Fruit fly (Drosophila melanogaster) whole organism, adult: ENCODE data around the gene aly.

Experiments used
- CG11617 ChIP-seq: fragments of 200-800 bp; sonication (Bioruptor generic); optimal IDR thresholded peaks from 2 replicates; lab custom pipeline; 2017; ENCODE audit warnings: mild to moderate bottlenecking, missing biosample characterization, missing genetic modification reagents, missing genetic modification characterization
- CG12768 ChIP-seq: fragments of 200-800 bp; sonication (Bioruptor generic); optimal IDR thresholded peaks from 2 replicates; lab custom pipeline; 2017; ENCODE audit warnings: missing biosample characterization, missing genetic modification characterization, mild to moderate bottlenecking, moderate library complexity, missing genetic modification reagents
- CG14711 ChIP-seq: fragments of 200-800 bp; sonication (Bioruptor generic); optimal IDR thresholded peaks from 2 replicates; lab custom pipeline; 2018; ENCODE audit warnings: missing biosample characterization, mild to moderate bottlenecking, missing genetic modification characterization, moderate library complexity
- CG1620 ChIP-seq: fragments of 200-800 bp; sonication (Bioruptor generic); optimal IDR thresholded peaks from 2 replicates; lab custom pipeline; 2016; ENCODE audit warnings: missing biosample characterization, missing genetic modification characterization
- CG33017 ChIP-seq: fragments of 200-800 bp; sonication (Bioruptor generic); optimal IDR thresholded peaks from 2 replicates; lab custom pipeline; 2018; ENCODE audit warnings: missing biosample characterization, mild to moderate bottlenecking, missing genetic modification characterization, moderate library complexity
- CG5204 ChIP-seq: fragments of 200-800 bp; sonication (Bioruptor generic); optimal IDR thresholded peaks from 2 replicates; lab custom pipeline; 2016; ENCODE audit warnings: missing biosample characterization, missing genetic modification characterization
- CG7045 ChIP-seq: fragments of 200-800 bp; sonication (Bioruptor generic); optimal IDR thresholded peaks from 2 replicates; lab custom pipeline; 2017; ENCODE audit warnings: missing biosample characterization, mild to moderate bottlenecking, missing genetic modification characterization
- CG7101 ChIP-seq: fragments of 200-800 bp; sonication (Bioruptor generic); optimal IDR thresholded peaks from 2 replicates; lab custom pipeline; 2018; ENCODE audit warnings: missing biosample characterization, mild to moderate bottlenecking, missing genetic modification characterization, moderate library complexity
- Clk ChIP-seq: fragments of 200-800 bp; sonication (Bioruptor generic); optimal IDR thresholded peaks from 2 replicates; lab custom pipeline; 2017; ENCODE audit warnings: missing biosample characterization, missing genetic modification characterization
- Crg-1 ChIP-seq: fragments of 200-800 bp; sonication (Bioruptor generic); optimal IDR thresholded peaks from 2 replicates; lab custom pipeline; 2016; ENCODE audit warnings: missing biosample characterization, missing genetic modification characterization
- Hr96 ChIP-seq: fragments of 200-800 bp; sonication (Bioruptor generic); optimal IDR thresholded peaks from 2 replicates; lab custom pipeline; 2016; ENCODE audit warnings: missing biosample characterization, missing genetic modification characterization
- Mnt ChIP-seq: fragments of 200-800 bp; sonication (Bioruptor generic); optimal IDR thresholded peaks from 2 replicates; lab custom pipeline; 2016; ENCODE audit warnings: missing biosample characterization, mild to moderate bottlenecking, missing genetic modification characterization
- bab1 ChIP-seq: fragments of 200-800 bp; sonication (Bioruptor generic); optimal IDR thresholded peaks from 3 replicates; lab custom pipeline; 2019; ENCODE audit warnings: missing biosample characterization, mild to moderate bottlenecking, missing genetic modification characterization, moderate library complexity
- cic ChIP-seq: fragments of 200-800 bp; sonication (Bioruptor generic); optimal IDR thresholded peaks from 2 replicates; lab custom pipeline; 2017; ENCODE audit warnings: missing biosample characterization, mild to moderate bottlenecking, missing genetic modification characterization, moderate library complexity
- cnc ChIP-seq, 2 experiments: fragments of >200 bp; optimal IDR thresholded peaks; 2 replicates each; lab custom pipeline; 2017
- kay ChIP-seq: fragments of 200-800 bp; sonication (Bioruptor generic); peaks from one replicate; lab custom pipeline; 2016; ENCODE audit warnings: missing biosample characterization, missing genetic modification characterization, borderline replicate concordance
- ovo ChIP-seq: fragments of 200-800 bp; sonication (Bioruptor generic); optimal IDR thresholded peaks from 2 replicates; lab custom pipeline; 2016; ENCODE audit warnings: missing biosample characterization, missing genetic modification characterization
- pad ChIP-seq: fragments of 200-800 bp; sonication (Bioruptor generic); optimal IDR thresholded peaks from 3 replicates; lab custom pipeline; 2017; ENCODE audit warnings: missing biosample characterization, missing genetic modification characterization, mild to moderate bottlenecking, moderate library complexity, missing genetic modification reagents
- tj ChIP-seq: fragments of 200-800 bp; sonication (Bioruptor generic); optimal IDR thresholded peaks from 3 replicates; lab custom pipeline; 2017; ENCODE audit warnings: missing biosample characterization, mild to moderate bottlenecking, missing genetic modification characterization, moderate library complexity
- toe ChIP-seq: fragments of 200-800 bp; sonication (Bioruptor generic); optimal IDR thresholded peaks from 2 replicates; lab custom pipeline; 2016; ENCODE audit warnings: missing biosample characterization, missing genetic modification characterization

The aly gene

DNA sequence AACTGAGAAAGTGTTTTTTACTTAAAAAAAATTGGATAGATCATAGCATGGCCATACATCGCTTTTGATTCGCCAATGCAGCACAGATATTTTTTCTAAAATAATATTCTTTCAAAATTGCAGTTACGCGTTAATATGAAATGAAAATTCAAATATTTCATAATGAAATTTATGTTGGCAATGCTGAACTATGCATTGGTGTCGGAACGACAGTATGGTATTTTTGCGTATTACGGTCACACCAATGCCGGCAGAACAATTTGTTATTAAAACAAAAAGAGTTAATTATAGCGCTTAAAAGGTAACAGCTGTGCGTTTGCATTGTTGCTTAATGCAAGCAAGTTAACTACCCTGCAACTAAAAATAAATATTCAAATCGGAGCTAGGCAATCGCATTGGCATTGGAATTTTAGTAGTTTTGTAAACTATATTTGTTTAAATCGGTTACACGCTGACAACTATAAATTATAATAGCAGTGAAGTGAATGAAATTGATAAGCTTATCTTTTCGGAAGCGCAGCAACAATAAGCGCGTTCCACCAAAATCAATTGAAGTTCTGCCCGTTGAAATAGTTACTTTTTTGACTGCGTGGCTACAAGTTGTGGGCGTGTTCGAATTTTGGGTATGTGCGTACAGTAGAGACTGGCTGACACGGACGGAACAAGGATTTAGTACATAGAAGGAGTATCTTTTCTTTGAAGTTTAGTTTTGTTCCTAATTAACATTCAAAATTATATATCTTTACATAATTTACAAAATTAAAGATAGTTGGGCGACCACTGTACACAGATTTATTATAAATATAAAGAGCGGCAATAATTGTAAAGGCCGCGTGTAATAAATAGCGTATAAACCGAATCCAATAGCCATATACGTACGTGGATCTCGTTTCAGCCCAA, 16.1 kb upstream of the aly start, which contains the start of gene Prx4:
Prx4 (plus strand) TSS at position 210 of the 900 bp plus-strand sequence.
- TF ChIP-seq cic (GFP tag; lab: Kevin White, UChicago) (peak; percentile 69), cnc (optimal IDR thresholded peaks at IDR 0.05; lab: Kevin White, UChicago) (no peak), CG11617 (GFP tag; lab: Kevin White, UChicago) (peak; percentile 34), CG7101 (peak; percentile 74), CG5204 (no peak), kay (GFP tag; lab: Kevin White, UChicago) (peak; percentile 68), CG1620 (GFP tag; lab: Kevin White, UChicago) (no peak), CG33017 (tag; lab: Kevin White, UChicago) (peak; percentile 82), Crg-1 (peak; percentile 30), bab1 (GFP tag; lab: Kevin White, UChicago) (peak; percentile 77), CG14711 (peak; percentile 75), Mnt (GFP tag; lab: Kevin White, UChicago) (no peak)

DNA sequence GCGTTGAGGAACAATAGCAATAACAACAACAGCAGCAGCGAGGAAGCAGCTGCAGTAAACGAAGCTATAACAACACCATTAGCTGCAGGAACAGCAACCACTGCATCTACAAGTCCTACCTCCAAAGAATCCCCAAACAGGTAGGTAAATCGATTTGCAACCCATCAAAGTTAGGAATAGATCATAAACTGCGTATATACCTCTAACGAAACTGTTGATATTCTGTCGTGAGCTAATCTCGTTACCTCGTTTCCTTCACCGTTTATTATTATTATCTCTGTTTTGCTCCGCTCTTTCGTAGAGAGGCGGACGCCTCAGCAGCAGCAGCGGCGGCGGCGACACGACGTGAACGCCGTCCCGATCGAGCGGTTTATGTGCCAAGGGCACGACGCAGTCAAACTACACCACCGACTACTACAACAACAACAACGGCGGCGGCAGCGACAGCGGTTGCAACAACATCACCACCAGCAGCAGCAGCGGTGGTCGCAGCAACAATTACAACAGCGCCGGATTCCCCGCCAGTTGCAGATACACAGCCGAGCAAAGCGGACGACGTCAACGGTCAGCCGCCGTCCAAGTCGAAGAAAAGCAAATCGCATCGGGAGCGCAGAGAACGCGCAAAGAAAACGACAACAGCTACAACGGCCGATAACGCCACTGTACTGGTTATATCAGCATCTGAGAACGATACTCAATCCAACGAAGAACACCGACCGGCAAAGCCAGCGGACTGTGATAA, 11.7 kb upstream of the aly start:
- TF ChIP-seq CG11617 (GFP tag; lab: Kevin White, UChicago), result peak; percentile 58
- peak; percentile 54 for TF ChIP-seq CG5204
- TF ChIP-seq Clk (GFP tag; lab: Kevin White, UChicago), result peak; percentile 81
- TF ChIP-seq CG7045, result peak; percentile 49
- TF ChIP-seq CG12768 (GFP tag; lab: Kevin White, UChicago), result peak; percentile 74
- TF ChIP-seq cnc (optimal IDR thresholded peaks at IDR 0.05; lab: Kevin White, UChicago), result no peak
- TF ChIP-seq CG7101, result peak; percentile 49
- TF ChIP-seq bab1 (GFP tag; lab: Kevin White, UChicago), result peak; percentile 64
- TF ChIP-seq Crg-1, result no peak
- TF ChIP-seq CG1620 (GFP tag; lab: Kevin White, UChicago), result no peak
- TF ChIP-seq CG33017 (tag; lab: Kevin White, UChicago), result peak; percentile 17
- peak; percentile 20 for TF ChIP-seq toe (GFP tag; lab: Kevin White, UChicago)
- peak; percentile 85 for TF ChIP-seq kay (GFP tag; lab: Kevin White, UChicago)
- TF ChIP-seq tj, result peak; percentile 64
- peak; percentile 34 for TF ChIP-seq pad (GFP tag; lab: Kevin White, UChicago)
- peak; percentile 40 for TF ChIP-seq Hr96
- TF ChIP-seq cic (GFP tag; lab: Kevin White, UChicago), result peak; percentile 93
- peak; percentile 69 for TF ChIP-seq Mnt (GFP tag; lab: Kevin White, UChicago)
- TF ChIP-seq CG14711, result no peak
- no peak for TF ChIP-seq ovo (GFP tag; lab: Kevin White, UChicago)

DNA sequence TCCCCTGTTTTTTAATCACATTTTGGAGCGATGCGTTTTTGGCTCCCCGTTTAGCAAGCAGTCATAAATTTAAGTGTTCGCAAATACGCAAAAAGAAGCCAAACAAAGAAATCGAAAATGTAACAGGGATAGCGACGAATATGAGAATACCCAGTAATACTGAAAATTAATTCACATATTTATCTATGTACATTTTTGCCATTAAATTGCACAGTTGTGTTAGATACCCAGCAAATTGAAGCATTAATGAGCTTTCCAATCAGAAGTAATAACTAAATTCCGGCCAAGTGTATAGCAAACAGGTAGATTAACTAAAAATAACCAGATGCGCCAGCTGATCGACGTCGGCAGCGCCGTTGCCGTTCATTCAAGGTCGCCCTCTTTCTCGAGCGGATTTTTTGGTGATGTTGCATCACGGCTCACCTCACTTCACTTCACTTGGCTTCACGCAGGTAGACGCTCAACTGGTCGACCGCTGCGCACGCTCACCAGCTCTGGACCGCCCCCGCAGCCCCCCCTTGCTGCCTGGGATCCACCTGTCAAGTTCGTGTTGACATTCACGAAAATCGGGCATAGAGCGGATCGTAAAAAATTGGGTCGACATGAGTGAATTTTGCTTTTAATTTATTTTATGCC, 10.7 kb upstream of the aly start:
- no peak for TF ChIP-seq Crg-1
- no peak for TF ChIP-seq CG14711
- TF ChIP-seq pad (GFP tag; lab: Kevin White, UChicago), result no peak
- no peak for TF ChIP-seq cnc (optimal IDR thresholded peaks at IDR 0.05; lab: Kevin White, UChicago)
- TF ChIP-seq ovo (GFP tag; lab: Kevin White, UChicago), result no peak
- no peak for TF ChIP-seq CG12768 (GFP tag; lab: Kevin White, UChicago)
- no peak for TF ChIP-seq CG11617 (GFP tag; lab: Kevin White, UChicago)
- no peak for TF ChIP-seq Hr96
- TF ChIP-seq tj, result no peak
- no peak for TF ChIP-seq toe (GFP tag; lab: Kevin White, UChicago)
- TF ChIP-seq CG33017 (tag; lab: Kevin White, UChicago), result no peak
- no peak for TF ChIP-seq Clk (GFP tag; lab: Kevin White, UChicago)
- no peak for TF ChIP-seq CG7045
- TF ChIP-seq bab1 (GFP tag; lab: Kevin White, UChicago), result no peak

dm6 chr3L:3035769-3036583, 9.7 kb upstream of the aly start:
- TF ChIP-seq tj (peak; percentile 65), ovo (GFP tag; lab: Kevin White, UChicago) (no peak), Mnt (GFP tag; lab: Kevin White, UChicago) (peak; percentile 50), CG33017 (tag; lab: Kevin White, UChicago) (peak; percentile 90), CG7101 (peak; percentile 84), cnc (optimal IDR thresholded peaks at IDR 0.05; lab: Kevin White, UChicago) (no peak), CG1620 (GFP tag; lab: Kevin White, UChicago) (peak; percentile 41), kay (GFP tag; lab: Kevin White, UChicago) (no peak), bab1 (GFP tag; lab: Kevin White, UChicago) (peak; percentile 77), Hr96 (peak; percentile 76), pad (GFP tag; lab: Kevin White, UChicago) (no peak), Clk (GFP tag; lab: Kevin White, UChicago) (peak; percentile 27), CG11617 (GFP tag; lab: Kevin White, UChicago) (peak; percentile 86), CG7045 (peak; percentile 90), CG14711 (peak; percentile 79), CG5204 (peak; percentile 80), CG12768 (GFP tag; lab: Kevin White, UChicago) (peak; percentile 87), toe (GFP tag; lab: Kevin White, UChicago) (peak; percentile 83), cic (GFP tag; lab: Kevin White, UChicago) (peak; percentile 42), Crg-1 (peak; percentile 43)
